Worm (Caenorhabditis elegans): ENCODE data around the gene Y45F10C.6.
A peak's percentile ranks its signal among the peaks of the same experiment; 100 is the strongest.
"Not testable (repeated sequence)": the region's sequence is repeated elsewhere in the genome, so short reads cannot be mapped to it uniquely, and the experiment has no call there.

- TF ChIP-seq mdt-29 (GFP tag; IDR thresholded peaks at IDR 0.05), result 0 out of 2 replicates have a peak, but pooled peaks have one; percentile 45
- not testable (repeated sequence) for TF ChIP-seq unc-62 (GFP tag; optimal IDR thresholded peaks at IDR 0.05 in 1 of 2); unc-62 (tag; optimal IDR thresholded peaks at IDR 0.05); dmd-9 (GFP tag; IDR thresholded peaks at IDR 0.05); ama-1 (optimal IDR thresholded peaks at IDR 0.05); ztf-11 (tag; optimal IDR thresholded peaks at IDR 0.05); vab-7 (GFP tag; IDR thresholded peaks at IDR 0.05); skn-1 (tag; optimal IDR thresholded peaks at IDR 0.05); Y75B8A.6 (GFP tag; IDR thresholded peaks at IDR 0.05); aha-1 (tag); daf-16 (GFP tag; optimal IDR thresholded peaks at IDR 0.05); daf-16 (tag; optimal IDR thresholded peaks at IDR 0.05); fos-1 (tag; optimal IDR thresholded peaks at IDR 0.05); snpc-4 (tag; optimal IDR thresholded peaks at IDR 0.05); lin-15B (tag; optimal IDR thresholded peaks at IDR 0.05)
Measured at ce11 chrIV:13658142-13658541, 6.0 kb downstream of the Y45F10C.6 start.

Measured in whole organism, L4 larva.